Fruit fly (Drosophila melanogaster) whole organism, embryonic: Measurements from ENCODE around the gene Dmtn.
A peak's percentile ranks its signal among the peaks of the same experiment; 100 is the strongest.

ENCODE experiments used
- Antp ChIP-seq: fragments of 200-800 bp; sonication (Bioruptor generic); optimal IDR thresholded peaks from 3 replicates; lab custom pipeline; 2016; ENCODE audit warnings: missing biosample characterization, missing genetic modification characterization
- Atf-2 ChIP-seq: fragments of 200-800 bp; sonication (Bioruptor generic); optimal IDR thresholded peaks from 2 replicates; lab custom pipeline; 2016; ENCODE audit warnings: missing biosample characterization, missing genetic modification characterization
- BEAF-32 ChIP-seq: fragments of 200-800 bp; sonication (Bioruptor generic); optimal IDR thresholded peaks from 3 replicates; lab custom pipeline; 2017; ENCODE audit warnings: missing biosample characterization, missing genetic modification characterization, mild to moderate bottlenecking, moderate library complexity, missing genetic modification reagents
- BtbVII ChIP-seq: fragments of 200-800 bp; sonication (Bioruptor generic); optimal IDR thresholded peaks from 3 replicates; lab custom pipeline; 2017; ENCODE audit warnings: missing biosample characterization, mild to moderate bottlenecking, missing genetic modification characterization
- C15 ChIP-seq: fragments of 200-800 bp; sonication (Bioruptor generic); IDR thresholded peaks from 3 replicates; pipeline ENCODE4 v1.3.6; 2022; ENCODE audit warnings: missing biosample characterization, missing genetic modification characterization
- CG11695 ChIP-seq: fragments of 200-800 bp; sonication (Bioruptor generic); IDR thresholded peaks from 3 replicates; pipeline ENCODE4 v1.3.6; 2022; ENCODE audit warnings: missing biosample characterization, missing genetic modification characterization
- CG1233 ChIP-seq: fragments of 200-800 bp; sonication (Bioruptor generic); optimal IDR thresholded peaks from 4 replicates; lab custom pipeline; 2018; ENCODE audit warnings: missing biosample characterization, mild to moderate bottlenecking, missing genetic modification characterization
- CG13296 ChIP-seq: fragments of 200-800 bp; sonication (Bioruptor generic); optimal IDR thresholded peaks from 3 replicates; lab custom pipeline; 2018; ENCODE audit warnings: missing biosample characterization, mild to moderate bottlenecking, missing genetic modification characterization
- CG13424 ChIP-seq: fragments of 200-800 bp; sonication (Bioruptor generic); optimal IDR thresholded peaks from 2 replicates; lab custom pipeline; 2019; ENCODE audit warnings: missing biosample characterization, mild to moderate bottlenecking, missing genetic modification characterization, moderate library complexity
- CG17328 ChIP-seq: fragments of 200-800 bp; sonication (Bioruptor generic); IDR thresholded peaks from 2 replicates; pipeline ENCODE4 v1.3.6; 2022; ENCODE audit warnings: missing biosample characterization, missing genetic modification characterization
- CG17568 ChIP-seq: fragments of 200-800 bp; sonication (Bioruptor generic); optimal IDR thresholded peaks from 2 replicates; lab custom pipeline; 2018; ENCODE audit warnings: missing biosample characterization, mild to moderate bottlenecking, missing genetic modification characterization, moderate library complexity
- CG1792 ChIP-seq: fragments of 200-800 bp; sonication (Bioruptor generic); optimal IDR thresholded peaks from 2 replicates; lab custom pipeline; 2016; ENCODE audit warnings: missing biosample characterization, missing genetic modification characterization
- CG2120 ChIP-seq: fragments of 200-800 bp; sonication (Bioruptor generic); optimal IDR thresholded peaks from 3 replicates; lab custom pipeline; 2016; ENCODE audit warnings: missing biosample characterization, missing genetic modification characterization
- CG2199 ChIP-seq: fragments of 200-800 bp; sonication (Bioruptor generic); IDR thresholded peaks from 3 replicates; pipeline ENCODE4 v1.3.6; 2022; ENCODE audit warnings: missing biosample characterization, missing genetic modification characterization
- CG2875 ChIP-seq: fragments of 200-800 bp; sonication (Bioruptor generic); optimal IDR thresholded peaks from 2 replicates; lab custom pipeline; 2017; ENCODE audit warnings: missing biosample characterization, mild to moderate bottlenecking, missing genetic modification characterization, missing genetic modification reagents
- CG2889 ChIP-seq: fragments of 200-800 bp; sonication (Bioruptor generic); IDR thresholded peaks from 3 replicates; pipeline ENCODE4 v1.3.6; 2022; ENCODE audit warnings: missing biosample characterization, missing genetic modification characterization
- CG4282 ChIP-seq: fragments of 200-800 bp; sonication (Bioruptor generic); optimal IDR thresholded peaks from 2 replicates; lab custom pipeline; 2016; ENCODE audit warnings: missing biosample characterization, missing genetic modification characterization
- CG4617 ChIP-seq: fragments of 200-800 bp; sonication (Bioruptor generic); optimal IDR thresholded peaks from 3 replicates; lab custom pipeline; 2016; ENCODE audit warnings: missing biosample characterization, missing genetic modification characterization, borderline replicate concordance
- CG4730 ChIP-seq: fragments of 200-800 bp; sonication (Bioruptor generic); IDR thresholded peaks from 2 replicates; pipeline ENCODE4 v1.3.6; 2022; ENCODE audit warnings: missing biosample characterization, missing genetic modification characterization
- CG8089 ChIP-seq: fragments of 200-800 bp; sonication (Bioruptor generic); optimal IDR thresholded peaks from 3 replicates; lab custom pipeline; 2016; ENCODE audit warnings: missing biosample characterization, missing genetic modification characterization
- CG8478 ChIP-seq: fragments of >200 bp; optimal IDR thresholded peaks from 2 replicates; lab custom pipeline; 2018
- CG9215 ChIP-seq: fragments of 200-800 bp; sonication (Bioruptor generic); IDR thresholded peaks from 2 replicates; pipeline ENCODE4 v1.3.6; 2022; ENCODE audit warnings: missing biosample characterization, missing genetic modification characterization
- CG9609 ChIP-seq: fragments of 200-800 bp; sonication (Bioruptor generic); optimal IDR thresholded peaks from 3 replicates; lab custom pipeline; 2016; ENCODE audit warnings: missing biosample characterization, missing genetic modification characterization
- CoRest ChIP-seq: fragments of 200-800 bp; sonication (Bioruptor generic); optimal IDR thresholded peaks from 3 replicates; lab custom pipeline; 2018; ENCODE audit warnings: missing biosample characterization, mild to moderate bottlenecking, missing genetic modification characterization, moderate library complexity
- Dad ChIP-seq: fragments of 200-800 bp; sonication (Bioruptor generic); optimal IDR thresholded peaks from 3 replicates; lab custom pipeline; 2016; ENCODE audit warnings: missing biosample characterization, missing genetic modification characterization
- Dip3 ChIP-seq: fragments of 200-800 bp; sonication (Bioruptor generic); optimal IDR thresholded peaks from 3 replicates; lab custom pipeline; 2016; ENCODE audit warnings: missing biosample characterization, missing genetic modification characterization
- Eip74EF ChIP-seq, 2 experiments: fragments of 200-800 bp in 1 of 2; fragments of >200 bp in 1 of 2; sonication (Bioruptor generic) in 1 of 2; optimal IDR thresholded peaks; 2 replicates each; lab custom pipeline; 2017 to 2019; ENCODE audit warnings: missing biosample characterization in 2 of 2, missing genetic modification characterization in 2 of 2, mild to moderate bottlenecking in 1 of 2, moderate library complexity in 1 of 2
- H15 ChIP-seq: fragments of 200-800 bp; sonication (Bioruptor generic); IDR thresholded peaks from 3 replicates; pipeline ENCODE4 v1.3.6; 2022; ENCODE audit warnings: missing biosample characterization, missing genetic modification characterization
- HLHmδ ChIP-seq: fragments of 200-800 bp; sonication (Bioruptor generic); optimal IDR thresholded peaks from 2 replicates; lab custom pipeline; 2018; ENCODE audit warnings: missing biosample characterization, mild to moderate bottlenecking, missing genetic modification characterization, moderate library complexity
- Meics ChIP-seq: fragments of 200-800 bp; sonication (Bioruptor generic); optimal IDR thresholded peaks from 2 replicates; lab custom pipeline; 2017; ENCODE audit warnings: missing biosample characterization, mild to moderate bottlenecking, missing genetic modification characterization
- Nf-YC ChIP-seq: fragments of 200-800 bp; optimal IDR thresholded peaks from 3 replicates; lab custom pipeline; 2019; ENCODE audit warnings: missing biosample characterization, mild to moderate bottlenecking, missing genetic modification characterization, moderate library complexity
- Opbp ChIP-seq: fragments of 200-800 bp; sonication (Bioruptor generic); IDR thresholded peaks from 3 replicates; pipeline ENCODE4 v1.3.6; 2022; ENCODE audit warnings: missing biosample characterization, missing genetic modification characterization; ENCODE audit not compliant: partially characterized antibody
- PHDP ChIP-seq: fragments of 200-800 bp; sonication (Bioruptor generic); optimal IDR thresholded peaks from 3 replicates; lab custom pipeline; 2018; ENCODE audit warnings: missing biosample characterization, mild to moderate bottlenecking, missing genetic modification characterization, moderate library complexity
- Poxn ChIP-seq: fragments of 200-800 bp; sonication (Bioruptor generic); IDR thresholded peaks from 2 replicates; pipeline ENCODE4 v1.3.6; 2022; ENCODE audit warnings: missing biosample characterization, missing genetic modification characterization
- Rfx ChIP-seq: fragments of 200-800 bp; sonication (Bioruptor generic); IDR thresholded peaks from 2 replicates; pipeline ENCODE4 v1.3.6; 2022; ENCODE audit warnings: missing biosample characterization, missing genetic modification characterization
- Side ChIP-seq: fragments of 200-800 bp; sonication (Bioruptor generic); optimal IDR thresholded peaks from 2 replicates; lab custom pipeline; 2016; ENCODE audit warnings: missing biosample characterization, missing genetic modification characterization
- TFAM ChIP-seq: fragments of 200-800 bp; sonication (Bioruptor generic); optimal IDR thresholded peaks from 2 replicates; lab custom pipeline; 2017; ENCODE audit warnings: missing biosample characterization, missing genetic modification characterization, inconsistent platforms
- Xbp1 ChIP-seq: fragments of 200-800 bp; sonication (Bioruptor generic); optimal IDR thresholded peaks from 3 replicates; lab custom pipeline; 2016; ENCODE audit warnings: missing biosample characterization, mild to moderate bottlenecking, missing genetic modification characterization
- Xrp1 ChIP-seq: fragments of 200-800 bp; sonication (Bioruptor generic); IDR thresholded peaks from 2 replicates; pipeline ENCODE4 v1.3.6; 2022; ENCODE audit warnings: missing biosample characterization, missing genetic modification characterization
- ase ChIP-seq: fragments of 200-800 bp; sonication (Bioruptor generic); IDR thresholded peaks from 3 replicates; pipeline ENCODE4 v1.3.6; 2022; ENCODE audit warnings: missing biosample characterization, missing genetic modification characterization
- btn ChIP-seq: fragments of 200-800 bp; sonication (Bioruptor generic); optimal IDR thresholded peaks from 2 replicates; lab custom pipeline; 2016; ENCODE audit warnings: missing biosample characterization, missing genetic modification characterization
- dan ChIP-seq: fragments of 200-800 bp; sonication (Bioruptor generic); IDR thresholded peaks from 2 replicates; pipeline ENCODE4 v1.3.6; 2022; ENCODE audit warnings: missing biosample characterization, missing genetic modification characterization
- exex ChIP-seq: fragments of 200-800 bp; sonication (Bioruptor generic); optimal IDR thresholded peaks from 4 replicates; lab custom pipeline; 2018; ENCODE audit warnings: missing biosample characterization, mild to moderate bottlenecking, missing genetic modification characterization, moderate library complexity
- fd64A ChIP-seq: fragments of 200-800 bp; sonication (Bioruptor generic); optimal IDR thresholded peaks from 3 replicates; lab custom pipeline; 2018; ENCODE audit warnings: missing biosample characterization, mild to moderate bottlenecking, missing genetic modification characterization
- fu2 ChIP-seq: fragments of 200-800 bp; sonication (Bioruptor generic); optimal IDR thresholded peaks from 2 replicates; lab custom pipeline; 2016; ENCODE audit warnings: missing biosample characterization, missing genetic modification characterization
- klu ChIP-seq: fragments of 200-800 bp; sonication (Bioruptor generic); IDR thresholded peaks from 2 replicates; pipeline ENCODE4 v1.3.6; 2022; ENCODE audit warnings: missing biosample characterization, missing genetic modification characterization
- nerfin-1 ChIP-seq: fragments of 200-800 bp; sonication (Bioruptor generic); optimal IDR thresholded peaks from 3 replicates; lab custom pipeline; 2019; ENCODE audit warnings: missing biosample characterization, mild to moderate bottlenecking, missing genetic modification characterization, moderate library complexity
- sens ChIP-seq: fragments of 200-800 bp; sonication (Bioruptor generic); peaks from one replicate; lab custom pipeline; 2016; ENCODE audit warnings: missing biosample characterization, missing genetic modification characterization
- shn ChIP-seq: fragments of 200-800 bp; sonication (Bioruptor generic); optimal IDR thresholded peaks from 3 replicates; lab custom pipeline; 2016; ENCODE audit warnings: missing biosample characterization, missing genetic modification characterization
- wdn ChIP-seq: fragments of 200-800 bp; sonication (Bioruptor generic); IDR thresholded peaks from 2 replicates; pipeline ENCODE4 v1.3.6; 2022; ENCODE audit warnings: missing biosample characterization, missing genetic modification characterization
- wor ChIP-seq: fragments of 200-800 bp; sonication (Bioruptor generic); IDR thresholded peaks from 2 replicates; pipeline ENCODE4 v1.3.6; 2022; ENCODE audit warnings: missing biosample characterization, missing genetic modification characterization

Dmtn gene

dm6 chr3R:6368100-6368499, 37.6 kb downstream of the Dmtn start, which contains the start of gene CG42724:
TSS of gene CG42724 (minus strand) at chr3R:6368288.
- TF ChIP-seq BEAF-32 (GFP tag; lab: Kevin White, UChicago), result peak; percentile 59
- TF ChIP-seq Dip3 (GFP tag; lab: Kevin White, UChicago), result peak; percentile 72
- peak; percentile 68 for TF ChIP-seq shn (GFP tag; lab: Kevin White, UChicago)
- no peak for TF ChIP-seq BtbVII
- TF ChIP-seq exex (tag; lab: Kevin White, UChicago), result no peak
- peak; percentile 77 for TF ChIP-seq Side
- no peak for TF ChIP-seq btn (GFP tag; lab: Kevin White, UChicago)
- TF ChIP-seq nerfin-1 (tag; lab: Kevin White, UChicago), result no peak
- TF ChIP-seq CG9609 (GFP tag; lab: Kevin White, UChicago), result peak; percentile 68
- no peak for TF ChIP-seq CG1233 (GFP tag; lab: Kevin White, UChicago)
- peak; percentile 46 for TF ChIP-seq CG1792
- no peak for TF ChIP-seq Eip74EF (GFP tag; optimal IDR thresholded peaks at IDR 0.05; lab: Kevin White, UChicago)
- TF ChIP-seq wor, result peak; percentile 15; the same call in 1 of the 2 replicates
- TF ChIP-seq CG17568 (GFP tag; lab: Kevin White, UChicago), result no peak
- TF ChIP-seq Nf-YC (tag; lab: Kevin White, UChicago), result no peak
- peak; percentile 78 for TF ChIP-seq Antp (GFP tag; lab: Kevin White, UChicago)
- no peak for TF ChIP-seq HLHmδ (GFP tag; lab: Kevin White, UChicago)
- TF ChIP-seq ase, result 0 out of 3 replicates have a peak, but pooled peaks have one; percentile 38
- peak; percentile 49 for TF ChIP-seq CG4282
- TF ChIP-seq CG2199, result 0 out of 3 replicates have a peak, but pooled peaks have one; percentile 55
- TF ChIP-seq CG13296 (GFP tag; lab: Kevin White, UChicago), result no peak
- peak; percentile 67 for TF ChIP-seq Xbp1 (GFP tag; lab: Kevin White, UChicago)
- TF ChIP-seq CG8478 (lab: Kevin White, UChicago), result no peak
- TF ChIP-seq Dad (GFP tag; lab: Kevin White, UChicago), result peak; percentile 55
- 0 out of 3 replicates have a peak, but pooled peaks have one; percentile 50 for TF ChIP-seq CG2889
- no peak for TF ChIP-seq CG11695 (GFP tag; lab: Robert Waterston, UW)
- 0 out of 2 replicates have a peak, but pooled peaks have one; percentile 43 for TF ChIP-seq CG9215 (GFP tag; lab: Robert Waterston, UW)
- TF ChIP-seq wdn, result 0 out of 2 replicates have a peak, but pooled peaks have one; percentile 21
- TF ChIP-seq klu, result peak; percentile 21; the same call in 1 of the 2 replicates
- TF ChIP-seq fu2 (GFP tag; lab: Kevin White, UChicago), result peak; percentile 78
- peak; percentile 80 for TF ChIP-seq Rfx
- TF ChIP-seq Poxn, result no peak
- no peak for TF ChIP-seq PHDP (tag; lab: Kevin White, UChicago)
- peak; percentile 89 for TF ChIP-seq CG4617
- TF ChIP-seq sens (GFP tag; lab: Kevin White, UChicago), result peak; percentile 96
- 0 out of 2 replicates have a peak, but pooled peaks have one; percentile 30 for TF ChIP-seq CG17328 (GFP tag; lab: Robert Waterston, UW)
- peak; percentile 64 for TF ChIP-seq Xrp1 (GFP tag; lab: Robert Waterston, UW)
- no peak for TF ChIP-seq CG2875 (GFP tag; lab: Kevin White, UChicago)
- peak; percentile 36; the same call in 1 of the 2 replicates for TF ChIP-seq CG4730 (GFP tag; lab: Robert Waterston, UW)
- no peak for TF ChIP-seq fd64A
- no peak for TF ChIP-seq Opbp (GFP tag; lab: Robert Waterston, UW)
- peak; percentile 46 for TF ChIP-seq CG8089
- peak; percentile 67 for TF ChIP-seq CG13424 (tag; lab: Kevin White, UChicago)
- TF ChIP-seq Meics (GFP tag; lab: Kevin White, UChicago), result peak; percentile 100
- no peak for TF ChIP-seq TFAM (GFP tag; lab: Kevin White, UChicago)
- TF ChIP-seq Atf-2 (GFP tag; lab: Kevin White, UChicago), result peak; percentile 30
- peak; percentile 84 for TF ChIP-seq CG2120 (GFP tag; lab: Kevin White, UChicago)
- 0 out of 3 replicates have a peak, but pooled peaks have one; percentile 9 for TF ChIP-seq C15 (GFP tag; lab: Robert Waterston, UW)
- TF ChIP-seq CoRest (tag; lab: Kevin White, UChicago), result no peak
- peak; percentile 44; the same call in 1 of the 3 replicates for TF ChIP-seq H15 (GFP tag; lab: Robert Waterston, UW)
- no peak for TF ChIP-seq dan (GFP tag; lab: Robert Waterston, UW)
